Worm (Caenorhabditis elegans) whole organism, late embryonic: Measurements from ENCODE around the gene fbxc-53.

Experiments used
- C38D4.7 ChIP-seq: fragments of 200-800 bp; sonication (Bioruptor generic); optimal IDR thresholded peaks from 2 replicates; lab custom pipeline; 2018; ENCODE audit warnings: mild to moderate bottlenecking, missing genetic modification characterization, moderate library complexity, missing compliant biosample characterization
- che-1 ChIP-seq: sonication (generic microtip); optimal IDR thresholded peaks from 2 replicates; lab custom pipeline; 2016; ENCODE audit warnings: mild to moderate bottlenecking, missing genetic modification characterization, missing compliant biosample characterization
- dve-1 ChIP-seq: sonication (generic microtip); optimal IDR thresholded peaks from 2 replicates; lab custom pipeline; 2017; ENCODE audit warnings: antibody characterized with exemption, mild to moderate bottlenecking, missing genetic modification characterization, missing compliant biosample characterization
- fkh-10 ChIP-seq: fragments of 150-350 bp; optimal IDR thresholded peaks from 2 replicates; lab custom pipeline; 2014; ENCODE audit warnings: missing biosample characterization, missing genetic modification reagents, missing genetic modification characterization
- pha-4 ChIP-seq: fragments of 150-350 bp; optimal IDR thresholded peaks from 2 replicates; lab custom pipeline; 2018; ENCODE audit warnings: missing biosample characterization, missing genetic modification reagents, missing genetic modification characterization
- tbx-7 ChIP-seq: sonication (generic microtip); optimal IDR thresholded peaks from 2 replicates; lab custom pipeline; 2016; ENCODE audit warnings: missing genotype, missing genetic modification characterization, missing compliant biosample characterization

ce11 chrII:3757499-3757898 lies 46.4 kb downstream of the fbxc-53 start, which contains the start of gene srx-111:
- TF ChIP-seq C38D4.7 (GFP tag; lab: Kevin White, UChicago) = no peak
- no peak for TF ChIP-seq pha-4 (tag; lab: Kevin White, UChicago)
- no peak for TF ChIP-seq che-1 (tag; lab: Kevin White, UChicago)
- no peak for TF ChIP-seq dve-1 (tag; lab: Kevin White, UChicago)
- no peak for TF ChIP-seq tbx-7 (tag; lab: Kevin White, UChicago)
- TF ChIP-seq fkh-10 (GFP tag; lab: Kevin White, UChicago) = no peak
